Fruit fly (Drosophila melanogaster) whole organism, prepupa: ENCODE data around the gene papi.

Experiments used
- CG10669 ChIP-seq: fragments of 200-800 bp; sonication (Bioruptor generic); optimal IDR thresholded peaks from 3 replicates; lab custom pipeline; 2018; ENCODE audit warnings: missing biosample characterization, mild to moderate bottlenecking, missing genetic modification characterization, moderate library complexity
- CG11762 ChIP-seq: fragments of 200-800 bp; sonication (Bioruptor generic); optimal IDR thresholded peaks from 3 replicates; lab custom pipeline; 2016; ENCODE audit warnings: missing biosample characterization, missing genetic modification characterization; ENCODE audit not compliant: insufficient read depth
- CG15336 ChIP-seq: fragments of 200-800 bp; sonication (Bioruptor generic); IDR thresholded peaks from 2 replicates; pipeline ENCODE4 v1.3.6; 2022; ENCODE audit warnings: missing biosample characterization, missing genetic modification characterization
- CG31627 ChIP-seq: fragments of 200-800 bp; sonication (Bioruptor generic); optimal IDR thresholded peaks from 3 replicates; lab custom pipeline; 2016; ENCODE audit warnings: missing biosample characterization, missing genetic modification characterization
- CG3919 ChIP-seq: fragments of 200-800 bp; sonication (Bioruptor generic); optimal IDR thresholded peaks from 3 replicates; lab custom pipeline; 2016; ENCODE audit warnings: missing biosample characterization, missing genetic modification characterization
- CG6276 ChIP-seq: fragments of 200-800 bp; sonication (Bioruptor generic); optimal IDR thresholded peaks from 2 replicates; lab custom pipeline; 2017; ENCODE audit warnings: missing biosample characterization, mild to moderate bottlenecking, missing genetic modification characterization
- CG8119 ChIP-seq: fragments of 200-800 bp; sonication (Bioruptor generic); IDR thresholded peaks from 3 replicates; pipeline ENCODE4 v1.3.6; 2022; ENCODE audit warnings: missing biosample characterization, missing genetic modification characterization
- Eip78C ChIP-seq: fragments of 200-800 bp; sonication (Bioruptor generic); peaks from one replicate; lab custom pipeline; 2016; ENCODE audit warnings: missing biosample characterization, missing genetic modification characterization
- Hr4 ChIP-seq: fragments of 200-800 bp; sonication (Bioruptor generic); optimal IDR thresholded peaks from 3 replicates; lab custom pipeline; 2016; ENCODE audit warnings: missing biosample characterization, missing genetic modification characterization
- OdsH ChIP-seq: fragments of 200-800 bp; sonication (Bioruptor generic); optimal IDR thresholded peaks from 3 replicates; lab custom pipeline; 2016; ENCODE audit warnings: missing biosample characterization, missing genetic modification characterization
- cyc ChIP-seq: fragments of 200-800 bp; sonication (Bioruptor generic); optimal IDR thresholded peaks from 3 replicates; lab custom pipeline; 2016; ENCODE audit warnings: missing biosample characterization, missing genetic modification characterization
- net ChIP-seq: fragments of 200-800 bp; sonication (Bioruptor generic); optimal IDR thresholded peaks from 3 replicates; lab custom pipeline; 2016; ENCODE audit warnings: missing biosample characterization, missing genetic modification characterization
- salr ChIP-seq, 2 experiments: fragments of 200-800 bp; sonication (Bioruptor generic); optimal IDR thresholded peaks; 3 replicates each; lab custom pipeline; 2016 to 2018; ENCODE audit warnings: missing biosample characterization in 2 of 2, missing genetic modification characterization in 2 of 2, mild to moderate bottlenecking in 1 of 2
- topi ChIP-seq: fragments of 200-800 bp; sonication (Bioruptor generic); optimal IDR thresholded peaks from 3 replicates; lab custom pipeline; 2016; ENCODE audit warnings: missing biosample characterization, missing genetic modification characterization

DNA sequence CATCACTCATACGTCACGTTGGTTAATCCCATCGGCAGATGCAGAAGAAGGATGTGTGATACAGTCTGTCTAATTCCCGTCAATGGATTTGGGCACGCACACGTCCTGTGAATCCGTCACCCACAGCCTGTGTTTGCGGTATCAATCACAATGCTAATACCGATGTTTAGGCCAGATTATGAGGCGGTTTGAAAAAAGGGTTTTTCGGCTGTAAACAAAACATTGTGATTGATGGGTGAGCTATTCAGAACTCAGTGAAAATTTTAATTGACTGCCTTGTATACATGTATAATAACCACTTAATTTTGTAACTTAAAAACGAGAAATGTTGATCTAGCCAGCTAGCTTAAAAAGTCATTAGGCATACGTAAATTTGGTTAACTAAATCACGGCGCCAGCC, 42.6 kb downstream of the papi start, which contains the start of gene CG4270:
- TF ChIP-seq CG10669, result no peak
- no peak for TF ChIP-seq topi (GFP tag; lab: Kevin White, UChicago)
- TF ChIP-seq CG8119 (GFP tag; lab: Robert Waterston, UW), result no peak
- TF ChIP-seq OdsH, result no peak
- no peak for TF ChIP-seq net (GFP tag; lab: Kevin White, UChicago)
- TF ChIP-seq CG3919 (GFP tag; lab: Kevin White, UChicago), result no peak
- no peak for TF ChIP-seq cyc (GFP tag; lab: Kevin White, UChicago)
- TF ChIP-seq salr (GFP tag; optimal IDR thresholded peaks at IDR 0.05; lab: Kevin White, UChicago), result no peak
- TF ChIP-seq CG11762 (GFP tag; lab: Kevin White, UChicago), result no peak
- no peak for TF ChIP-seq CG15336 (GFP tag; lab: Robert Waterston, UW)
- no peak for TF ChIP-seq Hr4
- TF ChIP-seq CG31627 (GFP tag; lab: Kevin White, UChicago), result no peak
- TF ChIP-seq CG6276 (GFP tag; lab: Kevin White, UChicago), result no peak
- TF ChIP-seq Eip78C (GFP tag; lab: Kevin White, UChicago), result no peak
